Fruit fly (Drosophila melanogaster) whole organism, embryonic: ENCODE results near the gene ida.

ENCODE experiments used
- Bdp1 ChIP-seq: fragments of 200-800 bp; sonication (Bioruptor generic); optimal IDR thresholded peaks from 3 replicates; lab custom pipeline; 2016; ENCODE audit warnings: missing biosample characterization, missing genetic modification characterization
- CG10366 ChIP-seq: fragments of 200-800 bp; sonication (Bioruptor generic); IDR thresholded peaks from 2 replicates; pipeline ENCODE4 v1.3.6; 2022; ENCODE audit warnings: missing biosample characterization, missing genetic modification characterization
- CG10543 ChIP-seq: fragments of 200-800 bp; sonication (Bioruptor generic); optimal IDR thresholded peaks from 3 replicates; lab custom pipeline; 2017; ENCODE audit warnings: missing biosample characterization, mild to moderate bottlenecking, missing genetic modification characterization, moderate library complexity
- CG12155 ChIP-seq: fragments of 200-800 bp; sonication (Bioruptor generic); optimal IDR thresholded peaks from 3 replicates; lab custom pipeline; 2016; ENCODE audit warnings: missing biosample characterization, missing genetic modification characterization
- CG12219 ChIP-seq: fragments of 200-800 bp; sonication (Bioruptor generic); optimal IDR thresholded peaks from 3 replicates; lab custom pipeline; 2018; ENCODE audit warnings: missing biosample characterization, mild to moderate bottlenecking, missing genetic modification characterization
- CG1233 ChIP-seq: fragments of 200-800 bp; sonication (Bioruptor generic); optimal IDR thresholded peaks from 4 replicates; lab custom pipeline; 2018; ENCODE audit warnings: missing biosample characterization, mild to moderate bottlenecking, missing genetic modification characterization
- CG13624 ChIP-seq: fragments of 200-800 bp; sonication (Bioruptor generic); optimal IDR thresholded peaks from 2 replicates; lab custom pipeline; 2016; ENCODE audit warnings: missing biosample characterization, missing genetic modification characterization
- CG14014 ChIP-seq: fragments of 200-800 bp; sonication (Bioruptor generic); IDR thresholded peaks from 2 replicates; pipeline ENCODE4 v1.3.6; 2022; ENCODE audit warnings: missing biosample characterization, missing genetic modification characterization
- CG15601 ChIP-seq: fragments of 200-800 bp; sonication (Bioruptor generic); optimal IDR thresholded peaks from 3 replicates; lab custom pipeline; 2019; ENCODE audit warnings: missing biosample characterization, mild to moderate bottlenecking, missing genetic modification characterization, moderate library complexity
- CG17802 ChIP-seq: fragments of 200-800 bp; sonication (Bioruptor generic); optimal IDR thresholded peaks from 2 replicates; lab custom pipeline; 2018; ENCODE audit warnings: missing biosample characterization, mild to moderate bottlenecking, missing genetic modification characterization, moderate library complexity
- CG18476 ChIP-seq: fragments of 200-800 bp; sonication (Bioruptor generic); optimal IDR thresholded peaks from 2 replicates; lab custom pipeline; 2016; ENCODE audit warnings: missing biosample characterization, mild to moderate bottlenecking, missing genetic modification characterization
- CG2199 ChIP-seq: fragments of 200-800 bp; sonication (Bioruptor generic); IDR thresholded peaks from 3 replicates; pipeline ENCODE4 v1.3.6; 2022; ENCODE audit warnings: missing biosample characterization, missing genetic modification characterization
- CG3065 ChIP-seq: fragments of 200-800 bp; sonication (Bioruptor generic); optimal IDR thresholded peaks from 2 replicates; lab custom pipeline; 2016; ENCODE audit warnings: missing biosample characterization, missing genetic modification characterization
- CG34422 ChIP-seq: fragments of 200-800 bp; sonication (Bioruptor generic); IDR thresholded peaks from 3 replicates; pipeline ENCODE4 v1.3.6; 2022; ENCODE audit warnings: missing biosample characterization, missing genetic modification characterization
- CG3838 ChIP-seq: fragments of 200-800 bp; sonication (Bioruptor generic); optimal IDR thresholded peaks from 3 replicates; lab custom pipeline; 2016; ENCODE audit warnings: missing biosample characterization, missing genetic modification characterization
- CG3995 ChIP-seq: fragments of 200-800 bp; sonication (Bioruptor generic); optimal IDR thresholded peaks from 3 replicates; lab custom pipeline; 2016; ENCODE audit warnings: missing biosample characterization, missing genetic modification characterization
- CG7357 ChIP-seq: fragments of 200-800 bp; sonication (Bioruptor generic); IDR thresholded peaks from 3 replicates; pipeline ENCODE4 v1.3.6; 2022; ENCODE audit warnings: missing biosample characterization, missing genetic modification characterization
- CG9215 ChIP-seq: fragments of 200-800 bp; sonication (Bioruptor generic); IDR thresholded peaks from 2 replicates; pipeline ENCODE4 v1.3.6; 2022; ENCODE audit warnings: missing biosample characterization, missing genetic modification characterization
- CG9437 ChIP-seq: fragments of 200-800 bp; sonication (Bioruptor generic); optimal IDR thresholded peaks from 2 replicates; lab custom pipeline; 2018; ENCODE audit warnings: missing biosample characterization, mild to moderate bottlenecking, missing genetic modification characterization
- CG9932 ChIP-seq: fragments of 200-800 bp; sonication (Bioruptor generic); IDR thresholded peaks from 2 replicates; pipeline ENCODE4 v1.3.6; 2022; ENCODE audit warnings: missing biosample characterization, missing genetic modification characterization
- Dref ChIP-seq: fragments of 200-800 bp; sonication (Bioruptor generic); IDR thresholded peaks from 2 replicates; pipeline ENCODE4 v1.3.6; 2022; ENCODE audit warnings: missing biosample characterization, missing genetic modification characterization
- Drgx ChIP-seq: fragments of 200-800 bp; sonication (Bioruptor generic); IDR thresholded peaks from 2 replicates; pipeline ENCODE4 v1.3.6; 2022; ENCODE audit warnings: missing biosample characterization, missing genetic modification characterization
- E2f1 ChIP-seq: fragments of 200-800 bp; sonication (Bioruptor generic); IDR thresholded peaks from 2 replicates; pipeline ENCODE4 v1.3.6; 2022; ENCODE audit warnings: missing biosample characterization, missing genetic modification characterization
- Fer2 ChIP-seq: fragments of 200-800 bp; sonication (Bioruptor generic); optimal IDR thresholded peaks from 2 replicates; lab custom pipeline; 2018; ENCODE audit warnings: missing biosample characterization, mild to moderate bottlenecking, missing genetic modification characterization, moderate library complexity
- Fer3 ChIP-seq: fragments of 200-800 bp; sonication (Bioruptor generic); optimal IDR thresholded peaks from 2 replicates; lab custom pipeline; 2018; ENCODE audit warnings: missing biosample characterization, mild to moderate bottlenecking, missing genetic modification characterization, moderate library complexity
- Nf-YB ChIP-seq: fragments of 200-800 bp; sonication (Bioruptor generic); optimal IDR thresholded peaks from 3 replicates; lab custom pipeline; 2019; ENCODE audit warnings: missing biosample characterization, mild to moderate bottlenecking, missing genetic modification characterization, moderate library complexity
- Oaz ChIP-seq: fragments of 200-800 bp; sonication (Bioruptor generic); IDR thresholded peaks from 2 replicates; pipeline ENCODE4 v1.3.6; 2022; ENCODE audit warnings: missing biosample characterization, missing genetic modification characterization
- Oli ChIP-seq: fragments of 200-800 bp; sonication (Bioruptor generic); optimal IDR thresholded peaks from 2 replicates; lab custom pipeline; 2018; ENCODE audit warnings: missing biosample characterization, mild to moderate bottlenecking, missing genetic modification characterization, moderate library complexity
- Ravus ChIP-seq: fragments of 200-800 bp; sonication (Bioruptor generic); IDR thresholded peaks from 2 replicates; pipeline ENCODE4 v1.3.6; 2022; ENCODE audit warnings: missing biosample characterization, missing genetic modification characterization
- TFAM ChIP-seq: fragments of 200-800 bp; sonication (Bioruptor generic); optimal IDR thresholded peaks from 2 replicates; lab custom pipeline; 2017; ENCODE audit warnings: missing biosample characterization, missing genetic modification characterization, inconsistent platforms
- ap ChIP-seq: fragments of 200-800 bp; sonication (Bioruptor generic); IDR thresholded peaks from 2 replicates; pipeline ENCODE4 v1.3.6; 2022; ENCODE audit warnings: missing biosample characterization, missing genetic modification characterization
- ara ChIP-seq: fragments of 200-800 bp; sonication (Bioruptor generic); IDR thresholded peaks from 2 replicates; pipeline ENCODE4 v1.3.6; 2022; ENCODE audit warnings: missing biosample characterization, missing genetic modification characterization
- az2 ChIP-seq: fragments of 200-800 bp; sonication (Bioruptor generic); optimal IDR thresholded peaks from 3 replicates; lab custom pipeline; 2016; ENCODE audit warnings: missing biosample characterization, missing genetic modification characterization
- bab2 ChIP-seq: fragments of 200-800 bp; sonication (Bioruptor generic); optimal IDR thresholded peaks from 2 replicates; lab custom pipeline; 2016; ENCODE audit warnings: missing biosample characterization, missing genetic modification characterization
- bigmax ChIP-seq: fragments of 200-800 bp; sonication (Bioruptor generic); optimal IDR thresholded peaks from 2 replicates; lab custom pipeline; 2018; ENCODE audit warnings: missing biosample characterization, mild to moderate bottlenecking, missing genetic modification characterization
- bsh ChIP-seq, 2 experiments: fragments of 200-800 bp; sonication (Bioruptor generic); optimal IDR thresholded peaks; 2 replicates each; lab custom pipeline; 2017 to 2018; ENCODE audit warnings: mild to moderate bottlenecking in 2 of 2, missing biosample characterization in 2 of 2, missing genetic modification characterization in 2 of 2, moderate library complexity in 1 of 2
- cato ChIP-seq: fragments of 200-800 bp; sonication (Bioruptor generic); optimal IDR thresholded peaks from 2 replicates; lab custom pipeline; 2016; ENCODE audit warnings: missing biosample characterization, missing genetic modification characterization, borderline replicate concordance
- cwo ChIP-seq: fragments of 200-800 bp; sonication (Bioruptor generic); optimal IDR thresholded peaks from 3 replicates; lab custom pipeline; 2017; ENCODE audit warnings: missing biosample characterization, missing genetic modification characterization, mild to moderate bottlenecking, moderate library complexity, missing genetic modification reagents
- danr ChIP-seq: fragments of 200-800 bp; sonication (Bioruptor generic); IDR thresholded peaks from 2 replicates; pipeline ENCODE4 v1.3.6; 2022; ENCODE audit warnings: missing biosample characterization, missing genetic modification characterization
- eve ChIP-seq, 2 experiments: fragments of >200 bp; optimal IDR thresholded peaks; 2 replicates each; lab custom pipeline; 2017; ENCODE audit warnings: missing biosample characterization in 2 of 2, missing genetic modification characterization in 2 of 2
- gsb ChIP-seq: fragments of 200-800 bp; sonication (Bioruptor generic); IDR thresholded peaks from 2 replicates; pipeline ENCODE4 v1.3.6; 2022; ENCODE audit warnings: missing biosample characterization, missing genetic modification characterization
- hb ChIP-seq: fragments of 200-800 bp; sonication (Bioruptor generic); IDR thresholded peaks from 3 replicates; pipeline ENCODE4 v1.3.6; 2022; ENCODE audit warnings: missing biosample characterization, missing genetic modification characterization; ENCODE audit not compliant: partially characterized antibody
- hth ChIP-seq: fragments of >200 bp; optimal IDR thresholded peaks from 2 replicates; lab custom pipeline; 2017; ENCODE audit warnings: inconsistent platforms
- kah ChIP-seq: fragments of 200-800 bp; sonication (Bioruptor generic); optimal IDR thresholded peaks from 2 replicates; lab custom pipeline; 2018; ENCODE audit warnings: missing biosample characterization, mild to moderate bottlenecking, missing genetic modification characterization
- kay ChIP-seq: fragments of 200-800 bp; sonication (Bioruptor generic); optimal IDR thresholded peaks from 2 replicates; lab custom pipeline; 2016; ENCODE audit warnings: missing biosample characterization, missing genetic modification characterization
- mam ChIP-seq: fragments of 200-800 bp; sonication (Bioruptor generic); optimal IDR thresholded peaks from 3 replicates; lab custom pipeline; 2016; ENCODE audit warnings: missing biosample characterization, missing genetic modification characterization
- mld ChIP-seq: fragments of 200-800 bp; sonication (Bioruptor generic); IDR thresholded peaks from 3 replicates; pipeline ENCODE4 v1.3.6; 2022; ENCODE audit warnings: missing biosample characterization, missing genetic modification characterization; ENCODE audit not compliant: partially characterized antibody
- pb ChIP-seq: fragments of 200-800 bp; sonication (Bioruptor generic); optimal IDR thresholded peaks from 3 replicates; lab custom pipeline; 2016; ENCODE audit warnings: missing biosample characterization, missing genetic modification characterization
- slbo ChIP-seq: fragments of 200-800 bp; sonication (Bioruptor generic); IDR thresholded peaks from 2 replicates; pipeline ENCODE4 v1.3.6; 2022; ENCODE audit warnings: missing biosample characterization, missing genetic modification characterization
- slp2 ChIP-seq: fragments of 200-800 bp; sonication (Bioruptor generic); optimal IDR thresholded peaks from 2 replicates; lab custom pipeline; 2016; ENCODE audit warnings: missing biosample characterization, missing genetic modification characterization
- sug ChIP-seq: fragments of 200-800 bp; optimal IDR thresholded peaks from 2 replicates; lab custom pipeline; 2019; ENCODE audit warnings: missing biosample characterization, mild to moderate bottlenecking, missing genetic modification characterization, moderate library complexity

ida gene

dm6 chr3L:3892154-3892624 is 13.0 kb upstream of the ida start, which contains the start of gene Fie (continued):
- peak; percentile 27; the same call in 1 of the 2 replicates for TF ChIP-seq Drgx (GFP tag; lab: Robert Waterston, UW)
- no peak for TF ChIP-seq CG14014 (GFP tag; lab: Robert Waterston, UW)
- TF ChIP-seq CG3995 = no peak
- peak; percentile 63 for TF ChIP-seq CG15601 (tag; lab: Kevin White, UChicago)
- peak; percentile 45 for TF ChIP-seq CG12155 (GFP tag; lab: Kevin White, UChicago)
- peak; percentile 63 for TF ChIP-seq Fer3 (tag; lab: Kevin White, UChicago)
- TF ChIP-seq hb = no peak
- no peak for TF ChIP-seq Ravus
- TF ChIP-seq CG1233 (GFP tag; lab: Kevin White, UChicago) = peak; percentile 61
- peak; percentile 47 for TF ChIP-seq Nf-YB (GFP tag; lab: Kevin White, UChicago)
- 0 out of 3 replicates have a peak, but pooled peaks have one; percentile 48 for TF ChIP-seq CG7357 (GFP tag; lab: Robert Waterston, UW)
- TF ChIP-seq Dref (GFP tag; lab: Robert Waterston, UW) = no peak
- TF ChIP-seq eve (GFP tag; optimal IDR thresholded peaks at IDR 0.05; lab: Kevin White, UChicago) = no peak
- peak; percentile 50 for TF ChIP-seq CG18476 (GFP tag; lab: Kevin White, UChicago)
- TF ChIP-seq bsh (GFP tag; optimal IDR thresholded peaks at IDR 0.05; lab: Kevin White, UChicago) = peak in 1 of 2 experiments; percentile 45
- TF ChIP-seq pb (GFP tag; lab: Kevin White, UChicago) = no peak
- no peak for TF ChIP-seq CG17802 (tag; lab: Kevin White, UChicago)
- no peak for TF ChIP-seq CG2199 (GFP tag; lab: Robert Waterston, UW)
- TF ChIP-seq mld (GFP tag; lab: Robert Waterston, UW) = no peak
- no peak for TF ChIP-seq bigmax (GFP tag; lab: Kevin White, UChicago)
- peak; percentile 28 for TF ChIP-seq cato (GFP tag; lab: Kevin White, UChicago)
- TF ChIP-seq kah = no peak
- TF ChIP-seq gsb (GFP tag; lab: Robert Waterston, UW) = no peak
- TF ChIP-seq CG3838 = peak; percentile 2
- peak; percentile 55 for TF ChIP-seq CG13624 (GFP tag; lab: Kevin White, UChicago)
- TF ChIP-seq ara (GFP tag; lab: Robert Waterston, UW) = no peak
- TF ChIP-seq CG10366 (GFP tag; lab: Robert Waterston, UW) = no peak
- TF ChIP-seq slp2 = no peak
- TF ChIP-seq hth = no peak
- no peak for TF ChIP-seq bab2 (GFP tag; lab: Kevin White, UChicago)
- TF ChIP-seq E2f1 (GFP tag; lab: Robert Waterston, UW) = peak; percentile 43; the same call in 1 of the 2 replicates
- TF ChIP-seq CG9215 (GFP tag; lab: Robert Waterston, UW) = peak; percentile 43; the same call in 1 of the 2 replicates
- no peak for TF ChIP-seq danr
- TF ChIP-seq ap (GFP tag; lab: Robert Waterston, UW) = no peak
- TF ChIP-seq cwo = peak; percentile 66
- peak; percentile 46 for TF ChIP-seq Bdp1 (GFP tag; lab: Kevin White, UChicago)
- TF ChIP-seq CG34422 (GFP tag; lab: Robert Waterston, UW) = 0 out of 3 replicates have a peak, but pooled peaks have one; percentile 19
- TF ChIP-seq Oli = peak; percentile 80
- TF ChIP-seq CG12219 (GFP tag; lab: Kevin White, UChicago) = peak; percentile 59
- TF ChIP-seq CG3065 (GFP tag; lab: Kevin White, UChicago) = no peak
- no peak for TF ChIP-seq Oaz (GFP tag; lab: Robert Waterston, UW)
- TF ChIP-seq slbo (GFP tag; lab: Robert Waterston, UW) = peak; percentile 65
- TF ChIP-seq mam (GFP tag; lab: Kevin White, UChicago) = peak; percentile 43
- TF ChIP-seq CG9932 (GFP tag; lab: Robert Waterston, UW) = peak; percentile 40; the same call in 1 of the 2 replicates
- TF ChIP-seq sug = no peak
- TF ChIP-seq CG10543 (GFP tag; lab: Kevin White, UChicago) = peak; percentile 55
- no peak for TF ChIP-seq TFAM
- TF ChIP-seq kay (GFP tag; lab: Kevin White, UChicago) = no peak
- no peak for TF ChIP-seq Fer2 (tag; lab: Kevin White, UChicago)
- peak; percentile 60 for TF ChIP-seq CG9437 (GFP tag; lab: Kevin White, UChicago)
- peak; percentile 52 for TF ChIP-seq az2 (GFP tag; lab: Kevin White, UChicago)
